Worm (Caenorhabditis elegans): ENCODE measurements around the gene col-117.

DNA sequence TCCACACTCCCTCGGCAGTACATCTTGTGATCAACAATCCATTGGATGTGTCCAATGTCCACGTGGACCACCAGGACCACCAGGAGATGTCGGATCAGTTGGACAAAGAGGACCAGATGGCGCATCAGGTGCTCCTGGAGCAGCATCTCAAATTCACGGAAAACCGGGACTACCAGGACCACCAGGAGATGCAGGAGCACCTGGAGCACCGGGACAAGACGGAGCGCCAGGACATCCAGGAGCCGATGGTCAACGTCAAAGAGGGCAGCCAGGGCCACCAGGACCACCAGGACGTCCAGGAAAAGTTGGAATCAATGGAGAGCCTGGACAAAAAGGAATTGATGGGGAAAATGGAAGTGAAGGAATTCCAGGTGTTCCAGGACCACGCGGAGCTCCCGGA, 25.0 kb upstream of the col-117 start:
- TF ChIP-seq C16A3.4 (tag; optimal IDR thresholded peaks at IDR 0.05) (no peak), aly-2 (tag; optimal IDR thresholded peaks at IDR 0.05) (no peak), lin-13 (GFP tag; optimal IDR thresholded peaks at IDR 0.05) (no peak), ama-1 (optimal IDR thresholded peaks at IDR 0.05) (no peak), pqm-1 (tag; optimal IDR thresholded peaks at IDR 0.05) (no peak), lin-15B (tag; optimal IDR thresholded peaks at IDR 0.05) (no peak), nhr-28 (tag; optimal IDR thresholded peaks at IDR 0.05) (no peak), ceh-8 (GFP tag; optimal IDR thresholded peaks at IDR 0.05) (no peak)

Measured in whole organism, L1 larva.